Fruit fly (Drosophila melanogaster): ENCODE measurements around the gene Gba1b.

Gba1b gene

dm6 chr3R:23752728-23753127 is 48.1 kb downstream of the Gba1b start, which contains the start of the genes RanBP3 and Rpt5 (continued):
- TF ChIP-seq Six4 (GFP tag; optimal IDR thresholded peaks at IDR 0.05) (peak; percentile 14), H15 (GFP tag; IDR thresholded peaks at IDR 0.05) (peak; percentile 6; the same call in 1 of the 3 replicates), Rfx (GFP tag; IDR thresholded peaks at IDR 0.05) (peak; percentile 83), ken (GFP tag; IDR thresholded peaks at IDR 0.05) (peak; percentile 62; the same call in 1 of the 3 replicates), tap (tag; optimal IDR thresholded peaks at IDR 0.05) (no peak), HLH54F (GFP tag; optimal IDR thresholded peaks at IDR 0.05) (peak; percentile 71), CG15073 (GFP tag; optimal IDR thresholded peaks at IDR 0.05) (peak; percentile 8), CG18476 (GFP tag; optimal IDR thresholded peaks at IDR 0.05) (no peak), bbx (GFP tag; IDR thresholded peaks at IDR 0.05; ENCODE audit: partially characterized antibody) (peak; percentile 92), CG17385 (GFP tag; optimal IDR thresholded peaks at IDR 0.05) (no peak), pho (GFP tag; optimal IDR thresholded peaks at IDR 0.05) (peak; percentile 75), CG34224 (GFP tag; IDR thresholded peaks at IDR 0.05; ENCODE audit: partially characterized antibody) (peak; percentile 92), HmgD (GFP tag; optimal IDR thresholded peaks at IDR 0.05) (peak; percentile 55), CG10543 (GFP tag; optimal IDR thresholded peaks at IDR 0.05) (no peak), tgo (GFP tag; IDR thresholded peaks at IDR 0.05) (no peak), Dbx (GFP tag; IDR thresholded peaks at IDR 0.05) (peak; percentile 59; the same call in 2 of the 3 replicates), lilli (GFP tag; optimal IDR thresholded peaks at IDR 0.05) (peak; percentile 77), CG10366 (GFP tag; IDR thresholded peaks at IDR 0.05) (peak; percentile 29), CG13424 (tag; optimal IDR thresholded peaks at IDR 0.05) (peak; percentile 10), Doc3 (GFP tag; IDR thresholded peaks at IDR 0.05; ENCODE audit: partially characterized antibody) (peak; percentile 66), CG4617 (GFP tag; optimal IDR thresholded peaks at IDR 0.05; ENCODE audit: borderline replicate concordance) (peak; percentile 96), CG18599 (GFP tag; optimal IDR thresholded peaks at IDR 0.05) (peak; percentile 59), zf30C (GFP tag; optimal IDR thresholded peaks at IDR 0.05) (no peak), Neu2 (GFP tag; optimal IDR thresholded peaks at IDR 0.05; ENCODE audit: borderline replicate concordance) (peak; percentile 33), ind (GFP tag; optimal IDR thresholded peaks at IDR 0.05) (peak; percentile 60), Sox102F (GFP tag; optimal IDR thresholded peaks at IDR 0.05) (no peak), CG9797 (GFP tag; optimal IDR thresholded peaks at IDR 0.05) (peak; percentile 40), CG14860 (GFP tag; IDR thresholded peaks at IDR 0.05; ENCODE audit: partially characterized antibody) (peak; percentile 69), CG8359 (GFP tag; optimal IDR thresholded peaks at IDR 0.05; ENCODE audit: borderline replicate concordance) (no peak), Dll (GFP tag; IDR thresholded peaks at IDR 0.05; ENCODE audit: partially characterized antibody) (peak; percentile 77), Dip3 (GFP tag; optimal IDR thresholded peaks at IDR 0.05) (peak; percentile 69), nmo (GFP tag; optimal IDR thresholded peaks at IDR 0.05) (peak; percentile 35), insv (GFP tag; optimal IDR thresholded peaks at IDR 0.05) (peak in 1 of 2 experiments; percentile 15), ro (GFP tag; IDR thresholded peaks at IDR 0.05) (no peak), CG4424 (GFP tag; optimal IDR thresholded peaks at IDR 0.05) (peak; percentile 31), sug (tag; optimal IDR thresholded peaks at IDR 0.05) (no peak), Hr3 (GFP tag; optimal IDR thresholded peaks at IDR 0.05) (peak; percentile 19), NFAT (GFP tag; IDR thresholded peaks at IDR 0.05) (peak; percentile 63; the same call in 1 of the 2 replicates), chinmo (GFP tag; IDR thresholded peaks at IDR 0.05; ENCODE audit: partially characterized antibody) (peak; percentile 69; the same call in 1 of the 4 replicates), CG13296 (GFP tag; optimal IDR thresholded peaks at IDR 0.05) (peak; percentile 49), vvl (GFP tag; IDR thresholded peaks at IDR 0.05) (peak; percentile 70), Hsf (GFP tag; optimal IDR thresholded peaks at IDR 0.05) (peak; percentile 66), Bgb (GFP tag; IDR thresholded peaks at IDR 0.05; ENCODE audit: partially characterized antibody) (peak; percentile 90), Dp (GFP tag; optimal IDR thresholded peaks at IDR 0.05) (peak; percentile 55), CG10654 (GFP tag; optimal IDR thresholded peaks at IDR 0.05) (no peak), pzg (GFP tag; optimal IDR thresholded peaks at IDR 0.05) (peak; percentile 89), fu2 (GFP tag; optimal IDR thresholded peaks at IDR 0.05) (peak; percentile 61), unc-4 (GFP tag; IDR thresholded peaks at IDR 0.05; ENCODE audit: partially characterized antibody) (peak; percentile 82), oc (tag; optimal IDR thresholded peaks at IDR 0.05) (no peak)
